Worm (Caenorhabditis elegans) whole organism, midembryonic: ENCODE data around the gene clc-2.

Experiments
- cog-1 ChIP-seq: sonication (generic microtip); optimal IDR thresholded peaks from 2 replicates; lab custom pipeline; 2016; ENCODE audit warnings: missing genetic modification characterization, missing compliant biosample characterization
- klf-2 ChIP-seq: fragments of 200-800 bp; sonication (Bioruptor generic); conservative IDR thresholded peaks from 2 replicates; pipeline ENCODE4 v1.3.6; 2022; ENCODE audit warnings: missing genetic modification reagents, missing genetic modification characterization, missing compliant biosample characterization
- ref-1 ChIP-seq: fragments of 200-800 bp; sonication (Bioruptor generic); conservative IDR thresholded peaks from 2 replicates; pipeline ENCODE4 v1.3.6; 2022; ENCODE audit warnings: missing genetic modification reagents, missing genetic modification characterization, missing compliant biosample characterization
- tab-1 ChIP-seq: fragments of 200-800 bp; sonication (Bioruptor generic); IDR thresholded peaks from 2 replicates; pipeline ENCODE4 v1.3.6; 2022; ENCODE audit warnings: missing genetic modification characterization, missing compliant biosample characterization
- ztf-29 ChIP-seq: fragments of 200-800 bp; sonication (Bioruptor generic); IDR thresholded peaks from 2 replicates; pipeline ENCODE4 v1.3.6; 2022; ENCODE audit warnings: missing genetic modification reagents, missing genetic modification characterization, missing compliant biosample characterization

DNA sequence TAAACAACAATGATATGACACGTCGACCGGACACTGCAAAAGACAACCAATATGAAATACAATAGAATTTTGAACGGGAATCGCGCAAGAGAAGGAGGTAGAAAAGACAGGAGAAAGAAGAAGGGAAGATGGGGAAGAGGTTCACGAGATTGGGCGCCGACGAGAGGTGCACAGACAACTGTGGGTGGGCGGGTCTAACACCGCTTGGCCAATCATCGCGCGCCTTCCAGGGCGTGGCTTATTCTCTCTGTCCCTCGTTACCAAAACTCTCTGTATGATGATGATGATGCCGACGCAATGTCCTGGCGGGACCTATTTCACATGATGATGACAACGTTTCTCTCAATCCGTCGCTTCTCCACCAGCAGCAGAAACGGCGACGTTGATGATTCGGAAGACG lies 29.3 kb downstream of the clc-2 start:
- TF ChIP-seq cog-1 (tag; lab: Kevin White, UChicago) (no peak), tab-1 (GFP tag; lab: Robert Waterston, UW) (0 out of 2 replicates have a peak, but pooled peaks have one; percentile 40), ref-1 (no peak), ztf-29 (GFP tag; lab: Robert Waterston, UW) (no peak), klf-2 (GFP tag; lab: Robert Waterston, UW) (no peak)
